Worm (Caenorhabditis elegans) whole organism, L4/young adult: Measurements from ENCODE around the gene mltn-5.

ENCODE experiments used
- W03F9.2 ChIP-seq: fragments of 150-350 bp; optimal IDR thresholded peaks from 2 replicates; lab custom pipeline; 2014; ENCODE audit warnings: missing biosample characterization, missing genetic modification characterization
- him-1 ChIP-seq: sonication (generic microtip); optimal IDR thresholded peaks from 2 replicates; lab custom pipeline; 2016; ENCODE audit warnings: missing genotype, missing genetic modification reagents, missing genetic modification characterization, missing compliant biosample characterization

ce11 chrII:13964325-13964724, 39.3 kb downstream of the mltn-5 start:
- TF ChIP-seq W03F9.2 (tag; lab: Kevin White, UChicago) (no peak), him-1 (tag; lab: Kevin White, UChicago) (no peak)
